Worm (Caenorhabditis elegans) whole organism, L2 larva: ENCODE measurements around the gene eri-12.

ENCODE experiments used
- R02D3.7 ChIP-seq: fragments of 150-350 bp; optimal IDR thresholded peaks from 2 replicates; lab custom pipeline; 2014; ENCODE audit warnings: missing biosample characterization, missing genetic modification characterization
- aly-2 ChIP-seq: fragments of 150-350 bp; optimal IDR thresholded peaks from 2 replicates; lab custom pipeline; 2014; ENCODE audit warnings: missing biosample characterization, missing genetic modification characterization
- lin-11 ChIP-seq: fragments of 150-350 bp; sonication (generic microtip); optimal IDR thresholded peaks from 2 replicates; lab custom pipeline; 2014; ENCODE audit warnings: missing biosample characterization, missing genetic modification characterization, inconsistent platforms, mixed read lengths
- lin-39 ChIP-seq: fragments of 150-350 bp; optimal IDR thresholded peaks from 2 replicates; lab custom pipeline; 2014; ENCODE audit warnings: missing biosample characterization, missing genetic modification reagents, missing genetic modification characterization
- lsy-2 ChIP-seq, 2 experiments: fragments of 150-350 bp in 1 of 2; sonication (generic microtip) in 1 of 2; optimal IDR thresholded peaks; 2 replicates each; lab custom pipeline; 2014 to 2017; ENCODE audit warnings: missing biosample characterization in 2 of 2, missing genetic modification characterization in 2 of 2
- nhr-12 ChIP-seq: fragments of 150-350 bp; optimal IDR thresholded peaks from 2 replicates; lab custom pipeline; 2014; ENCODE audit warnings: missing biosample characterization, missing genetic modification characterization
- nhr-25 ChIP-seq: fragments of 150-350 bp; sonication (generic microtip); optimal IDR thresholded peaks from 3 replicates; lab custom pipeline; 2014; ENCODE audit warnings: missing biosample characterization, missing genetic modification characterization
- snpc-4 ChIP-seq: fragments of 150-350 bp; optimal IDR thresholded peaks from 2 replicates; lab custom pipeline; 2014; ENCODE audit warnings: missing biosample characterization, missing genetic modification characterization
- zag-1 ChIP-seq: fragments of 150-350 bp; optimal IDR thresholded peaks from 2 replicates; lab custom pipeline; 2014; ENCODE audit warnings: missing biosample characterization, missing genetic modification characterization
- ztf-11 ChIP-seq: sonication (generic microtip); optimal IDR thresholded peaks from 2 replicates; lab custom pipeline; 2017; ENCODE audit warnings: missing biosample characterization, missing genetic modification characterization

DNA sequence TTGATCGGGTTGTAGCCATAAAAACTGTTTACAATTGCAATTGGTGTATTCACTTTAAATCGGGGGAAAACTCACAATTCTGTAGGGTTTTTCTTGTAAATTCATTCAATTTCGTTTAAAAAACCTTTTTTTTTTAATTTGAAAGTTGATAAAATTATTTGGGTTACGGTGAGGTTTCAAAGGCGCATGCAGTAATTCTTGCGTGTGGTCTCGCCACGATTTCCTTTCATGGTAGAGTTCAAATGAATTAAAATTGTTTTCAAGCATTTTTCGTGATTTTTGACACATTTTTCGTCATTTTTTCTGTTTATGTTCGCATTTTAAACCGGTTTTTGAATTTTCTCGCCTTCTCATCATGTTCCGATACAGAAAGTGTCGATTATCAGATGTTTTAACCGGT, 38.0 kb downstream of the eri-12 start:
- TF ChIP-seq nhr-12: no peak
- TF ChIP-seq lin-39 (tag; lab: Kevin White, UChicago): no peak
- TF ChIP-seq R02D3.7: no peak
- no peak for TF ChIP-seq snpc-4
- no peak for TF ChIP-seq lsy-2 (tag; optimal IDR thresholded peaks at IDR 0.05; lab: Kevin White, UChicago)
- TF ChIP-seq lin-11: no peak
- no peak for TF ChIP-seq aly-2 (tag; lab: Kevin White, UChicago)
- TF ChIP-seq ztf-11 (tag; lab: Kevin White, UChicago): no peak
- TF ChIP-seq nhr-25 (tag; lab: Kevin White, UChicago): no peak
- no peak for TF ChIP-seq zag-1 (tag; lab: Kevin White, UChicago)
